Worm (Caenorhabditis elegans): Measurements from ENCODE around the gene Y45F10D.16.

DNA sequence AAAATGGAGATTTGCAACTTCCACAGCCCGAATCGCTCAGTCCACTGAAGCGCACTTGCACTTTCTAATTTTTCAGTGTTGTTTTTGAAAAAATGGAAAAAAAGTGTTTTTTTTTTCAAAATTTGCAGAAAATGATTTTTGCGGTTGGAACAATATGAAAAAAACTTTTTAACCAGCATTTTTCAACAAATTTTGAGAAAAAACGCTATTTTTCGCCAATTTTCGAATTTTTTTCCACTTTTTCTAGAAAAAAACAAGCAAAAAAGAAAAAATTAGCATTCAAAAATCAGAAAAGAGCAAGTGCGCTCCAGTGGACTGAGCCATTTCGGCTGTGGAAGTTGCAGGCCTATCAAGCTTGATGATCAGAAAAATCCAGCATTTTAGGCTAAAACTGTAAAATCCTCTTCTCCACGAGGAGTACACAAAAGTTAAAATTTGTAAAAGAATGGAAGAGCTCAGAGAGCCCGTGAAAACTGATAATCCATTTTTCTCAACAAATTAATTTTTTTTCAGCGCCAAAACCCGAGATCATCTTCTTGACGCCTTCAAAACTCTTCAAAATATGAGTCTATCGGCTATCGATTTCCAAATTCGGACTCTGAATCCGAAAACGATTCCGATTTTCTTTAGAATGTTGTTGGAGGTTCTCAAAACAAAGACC, 19.2 kb downstream of the Y45F10D.16 start:
- no peak for TF ChIP-seq nhr-25 (tag; optimal IDR thresholded peaks at IDR 0.05; ENCODE audit: borderline replicate concordance, insufficient read depth)
- TF ChIP-seq ztf-11 (tag; optimal IDR thresholded peaks at IDR 0.05) = no peak
